Fruit fly (Drosophila melanogaster) whole organism, prepupa: ENCODE results near the gene CG15543.

Experiments
- Blimp-1 ChIP-seq: fragments of 200-800 bp; sonication (Bioruptor generic); optimal IDR thresholded peaks from 3 replicates; lab custom pipeline; 2017; ENCODE audit warnings: missing biosample characterization, missing genetic modification characterization, mild to moderate bottlenecking, moderate library complexity, missing genetic modification reagents
- CG10669 ChIP-seq: fragments of 200-800 bp; sonication (Bioruptor generic); optimal IDR thresholded peaks from 3 replicates; lab custom pipeline; 2018; ENCODE audit warnings: missing biosample characterization, mild to moderate bottlenecking, missing genetic modification characterization, moderate library complexity
- CG11294 ChIP-seq: fragments of 200-800 bp; sonication (Bioruptor generic); IDR thresholded peaks from 2 replicates; pipeline ENCODE4 v1.3.6; 2022; ENCODE audit warnings: missing biosample characterization, missing genetic modification characterization
- CG11762 ChIP-seq: fragments of 200-800 bp; sonication (Bioruptor generic); optimal IDR thresholded peaks from 3 replicates; lab custom pipeline; 2016; ENCODE audit warnings: missing biosample characterization, missing genetic modification characterization; ENCODE audit not compliant: insufficient read depth
- CG11902 ChIP-seq: fragments of 200-800 bp; sonication (Bioruptor generic); optimal IDR thresholded peaks from 3 replicates; lab custom pipeline; 2016; ENCODE audit warnings: missing biosample characterization, missing genetic modification characterization
- CG15336 ChIP-seq: fragments of 200-800 bp; sonication (Bioruptor generic); IDR thresholded peaks from 2 replicates; pipeline ENCODE4 v1.3.6; 2022; ENCODE audit warnings: missing biosample characterization, missing genetic modification characterization
- CG1621 ChIP-seq: fragments of 200-800 bp; sonication (Bioruptor generic); optimal IDR thresholded peaks from 3 replicates; lab custom pipeline; 2018; ENCODE audit warnings: missing biosample characterization, mild to moderate bottlenecking, missing genetic modification characterization
- CG31627 ChIP-seq: fragments of 200-800 bp; sonication (Bioruptor generic); optimal IDR thresholded peaks from 3 replicates; lab custom pipeline; 2016; ENCODE audit warnings: missing biosample characterization, missing genetic modification characterization
- CG3919 ChIP-seq: fragments of 200-800 bp; sonication (Bioruptor generic); optimal IDR thresholded peaks from 3 replicates; lab custom pipeline; 2016; ENCODE audit warnings: missing biosample characterization, missing genetic modification characterization
- CG6276 ChIP-seq: fragments of 200-800 bp; sonication (Bioruptor generic); optimal IDR thresholded peaks from 2 replicates; lab custom pipeline; 2017; ENCODE audit warnings: missing biosample characterization, mild to moderate bottlenecking, missing genetic modification characterization
- CG6808 ChIP-seq: fragments of 200-800 bp; sonication (Bioruptor generic); optimal IDR thresholded peaks from 3 replicates; lab custom pipeline; 2017; ENCODE audit warnings: missing biosample characterization, missing genetic modification characterization, mild to moderate bottlenecking, moderate library complexity, missing genetic modification reagents
- CG8119 ChIP-seq: fragments of 200-800 bp; sonication (Bioruptor generic); IDR thresholded peaks from 3 replicates; pipeline ENCODE4 v1.3.6; 2022; ENCODE audit warnings: missing biosample characterization, missing genetic modification characterization
- CG8319 ChIP-seq: fragments of 200-800 bp; sonication (Bioruptor generic); optimal IDR thresholded peaks from 3 replicates; lab custom pipeline; 2016; ENCODE audit warnings: missing biosample characterization, missing genetic modification characterization
- CG9139 ChIP-seq: fragments of 200-800 bp; sonication (Bioruptor generic); optimal IDR thresholded peaks from 3 replicates; lab custom pipeline; 2017; ENCODE audit warnings: missing biosample characterization, mild to moderate bottlenecking, missing genetic modification characterization
- Eip75B ChIP-seq: fragments of 200-800 bp; sonication (Bioruptor generic); optimal IDR thresholded peaks from 3 replicates; lab custom pipeline; 2016; ENCODE audit warnings: missing biosample characterization, missing genetic modification characterization
- Eip78C ChIP-seq: fragments of 200-800 bp; sonication (Bioruptor generic); peaks from one replicate; lab custom pipeline; 2016; ENCODE audit warnings: missing biosample characterization, missing genetic modification characterization
- Eip93F ChIP-seq: fragments of 200-800 bp; sonication (Bioruptor generic); optimal IDR thresholded peaks from 2 replicates; lab custom pipeline; 2016; ENCODE audit warnings: missing biosample characterization, mild to moderate bottlenecking, missing genetic modification characterization
- Ets96B ChIP-seq: fragments of 200-800 bp; optimal IDR thresholded peaks from 2 replicates; lab custom pipeline; 2019; ENCODE audit warnings: missing biosample characterization, mild to moderate bottlenecking, missing genetic modification characterization, moderate library complexity
- Hr38 ChIP-seq: sonication (Bioruptor generic); optimal IDR thresholded peaks from 2 replicates; lab custom pipeline; 2016; ENCODE audit warnings: missing biosample characterization, missing genetic modification characterization
- Hr39 ChIP-seq: fragments of 200-800 bp; sonication (Bioruptor generic); optimal IDR thresholded peaks from 2 replicates; lab custom pipeline; 2016; ENCODE audit warnings: missing biosample characterization, missing genetic modification characterization
- Lpt ChIP-seq: fragments of 200-800 bp; sonication (Bioruptor generic); optimal IDR thresholded peaks from 3 replicates; lab custom pipeline; 2016; ENCODE audit warnings: missing biosample characterization, missing genetic modification characterization
- Met ChIP-seq: fragments of 200-800 bp; sonication (Bioruptor generic); optimal IDR thresholded peaks from 3 replicates; lab custom pipeline; 2016; ENCODE audit warnings: missing biosample characterization, missing genetic modification characterization
- OdsH ChIP-seq: fragments of 200-800 bp; sonication (Bioruptor generic); optimal IDR thresholded peaks from 3 replicates; lab custom pipeline; 2016; ENCODE audit warnings: missing biosample characterization, missing genetic modification characterization
- Smox ChIP-seq: fragments of 200-800 bp; sonication (Bioruptor generic); optimal IDR thresholded peaks from 3 replicates; lab custom pipeline; 2016; ENCODE audit warnings: missing biosample characterization, missing genetic modification characterization
- Sox15 ChIP-seq: fragments of 200-800 bp; sonication (Bioruptor generic); optimal IDR thresholded peaks from 3 replicates; lab custom pipeline; 2016; ENCODE audit warnings: missing biosample characterization, missing genetic modification characterization
- achi ChIP-seq: fragments of 200-800 bp; sonication (Bioruptor generic); optimal IDR thresholded peaks from 3 replicates; lab custom pipeline; 2016; ENCODE audit warnings: missing biosample characterization, missing genetic modification characterization
- dsx ChIP-seq: fragments of 200-800 bp; optimal IDR thresholded peaks from 3 replicates; lab custom pipeline; 2019; ENCODE audit warnings: missing biosample characterization, mild to moderate bottlenecking, missing genetic modification characterization, moderate library complexity; ENCODE audit not compliant: poor library complexity, severe bottlenecking
- eg ChIP-seq: fragments of 200-800 bp; sonication (Bioruptor generic); IDR thresholded peaks from 3 replicates; pipeline ENCODE4 v1.3.6; 2022; ENCODE audit warnings: missing biosample characterization, missing genetic modification characterization
- esn ChIP-seq: fragments of 200-800 bp; sonication (Bioruptor generic); optimal IDR thresholded peaks from 2 replicates; lab custom pipeline; 2016; ENCODE audit warnings: missing biosample characterization, mild to moderate bottlenecking, missing genetic modification characterization, moderate library complexity
- fd59A ChIP-seq: fragments of 200-800 bp; sonication (Bioruptor generic); optimal IDR thresholded peaks from 2 replicates; lab custom pipeline; 2017; ENCODE audit warnings: missing biosample characterization, mild to moderate bottlenecking, missing genetic modification characterization, missing genetic modification reagents
- fkh ChIP-seq: fragments of 200-800 bp; sonication (Bioruptor generic); optimal IDR thresholded peaks from 3 replicates; lab custom pipeline; 2017; ENCODE audit warnings: missing biosample characterization, mild to moderate bottlenecking, missing genetic modification characterization, moderate library complexity
- net ChIP-seq: fragments of 200-800 bp; sonication (Bioruptor generic); optimal IDR thresholded peaks from 3 replicates; lab custom pipeline; 2016; ENCODE audit warnings: missing biosample characterization, missing genetic modification characterization
- spab ChIP-seq: fragments of 200-800 bp; sonication (Bioruptor generic); optimal IDR thresholded peaks from 2 replicates; lab custom pipeline; 2017; ENCODE audit warnings: missing biosample characterization, mild to moderate bottlenecking, missing genetic modification characterization, missing genetic modification reagents
- svp ChIP-seq: fragments of 200-800 bp; sonication (Bioruptor generic); peaks from one replicate; lab custom pipeline; 2016; ENCODE audit warnings: missing biosample characterization, missing genetic modification characterization
- vri ChIP-seq: fragments of 200-800 bp; sonication (Bioruptor generic); optimal IDR thresholded peaks from 3 replicates; lab custom pipeline; 2016; ENCODE audit warnings: missing biosample characterization, mild to moderate bottlenecking, missing genetic modification characterization

The CG15543 gene

DNA sequence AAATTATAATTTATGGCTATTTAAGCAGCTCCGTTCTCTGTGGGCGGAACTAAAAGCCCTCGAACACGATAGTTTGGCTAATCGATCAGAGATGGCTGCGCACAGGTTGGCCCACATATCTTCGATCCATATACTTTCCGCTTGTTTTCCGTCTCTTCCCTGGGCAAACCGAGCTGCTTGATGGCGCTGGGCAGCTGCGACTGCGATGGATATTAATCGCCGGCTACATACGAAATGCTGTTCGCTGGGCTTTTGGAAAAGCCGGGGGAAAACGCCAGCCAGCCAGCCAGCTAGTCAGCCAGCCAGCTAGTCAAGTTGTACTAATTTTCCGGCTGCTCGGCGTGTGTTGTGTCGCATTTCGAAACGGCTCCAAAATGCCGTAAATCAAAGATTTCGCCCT, 24.9 kb downstream of the CG15543 start:
- TF ChIP-seq Hr39 (GFP tag; lab: Kevin White, UChicago) = no peak
- no peak for TF ChIP-seq Eip93F (GFP tag; lab: Kevin White, UChicago)

DNA sequence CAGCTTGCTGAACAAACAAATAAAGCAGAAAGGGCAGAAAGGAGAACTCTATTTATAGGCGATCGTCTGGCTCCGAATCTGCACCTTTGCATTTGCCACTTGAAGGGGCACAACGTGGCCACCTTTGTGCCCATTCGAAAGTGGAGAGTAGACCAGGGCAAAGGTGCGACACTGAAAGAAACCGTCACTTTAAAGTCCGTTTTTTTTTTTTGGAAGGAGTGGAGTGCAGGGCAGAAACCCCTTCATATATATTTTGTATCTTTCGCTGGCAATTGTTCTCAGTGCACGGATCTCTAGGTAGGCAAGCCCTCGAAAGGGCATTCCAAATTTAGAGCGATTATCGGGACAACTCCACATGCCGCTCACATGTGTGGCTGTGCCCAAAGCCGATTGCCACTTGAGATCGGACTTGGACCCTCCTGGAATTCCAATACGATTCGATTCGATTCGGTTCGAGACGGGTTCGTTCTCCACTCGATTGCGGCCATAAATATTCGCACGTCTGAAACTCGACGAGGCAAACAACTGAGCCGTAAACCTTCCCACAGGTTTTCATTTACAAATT, 27.5 kb downstream of the CG15543 start:
- no peak for TF ChIP-seq fkh (GFP tag; lab: Kevin White, UChicago)
- TF ChIP-seq svp (GFP tag; lab: Kevin White, UChicago) = peak; percentile 61
- peak; percentile 22 for TF ChIP-seq Eip78C
- TF ChIP-seq Eip93F (GFP tag; lab: Kevin White, UChicago) = no peak
- no peak for TF ChIP-seq CG31627 (GFP tag; lab: Kevin White, UChicago)
- no peak for TF ChIP-seq Sox15 (GFP tag; lab: Kevin White, UChicago)
- no peak for TF ChIP-seq CG9139 (GFP tag; lab: Kevin White, UChicago)
- TF ChIP-seq Ets96B (tag; lab: Kevin White, UChicago) = no peak
- TF ChIP-seq CG6276 (GFP tag; lab: Kevin White, UChicago) = no peak
- TF ChIP-seq CG6808 = no peak
- TF ChIP-seq CG10669 (GFP tag; lab: Kevin White, UChicago) = no peak
- TF ChIP-seq CG8319 (GFP tag; lab: Kevin White, UChicago) = no peak
- TF ChIP-seq CG11902 = no peak
- TF ChIP-seq CG1621 (tag; lab: Kevin White, UChicago) = no peak
- no peak for TF ChIP-seq Smox (GFP tag; lab: Kevin White, UChicago)
- no peak for TF ChIP-seq Eip75B (GFP tag; lab: Kevin White, UChicago)
- TF ChIP-seq CG15336 = no peak
- TF ChIP-seq spab (GFP tag; lab: Kevin White, UChicago) = no peak
- no peak for TF ChIP-seq CG11294 (GFP tag; lab: Robert Waterston, UW)
- TF ChIP-seq eg (GFP tag; lab: Robert Waterston, UW) = no peak
- no peak for TF ChIP-seq CG8119 (GFP tag; lab: Robert Waterston, UW)
- no peak for TF ChIP-seq achi (GFP tag; lab: Kevin White, UChicago)
- TF ChIP-seq CG11762 (GFP tag; lab: Kevin White, UChicago) = no peak
- no peak for TF ChIP-seq Hr38
- TF ChIP-seq fd59A (GFP tag; lab: Kevin White, UChicago) = no peak
- TF ChIP-seq CG3919 (GFP tag; lab: Kevin White, UChicago) = peak; percentile 34

- TF ChIP-seq Lpt (GFP tag; lab: Kevin White, UChicago) (no peak), spab (GFP tag; lab: Kevin White, UChicago) (no peak), Met (no peak), CG9139 (GFP tag; lab: Kevin White, UChicago) (no peak), vri (GFP tag; lab: Kevin White, UChicago) (no peak), esn (no peak), Blimp-1 (GFP tag; lab: Kevin White, UChicago) (no peak), CG11762 (GFP tag; lab: Kevin White, UChicago) (no peak), net (GFP tag; lab: Kevin White, UChicago) (no peak), Eip78C (no peak), OdsH (GFP tag; lab: Kevin White, UChicago) (no peak), dsx (GFP tag; lab: Kevin White, UChicago) (no peak), CG3919 (GFP tag; lab: Kevin White, UChicago) (no peak)
Observed at dm6 chr3R:30770709-30771108, 28.0 kb downstream of the CG15543 start.
